Worm (Caenorhabditis elegans) whole organism, early embryonic: ENCODE data around the gene gst-21.

Experiments
- ama-1 ChIP-seq: fragments of 150-350 bp; optimal IDR thresholded peaks from 2 replicates; lab custom pipeline; 2014
- ets-7 ChIP-seq: sonication (generic microtip); optimal IDR thresholded peaks from 2 replicates; lab custom pipeline; 2016; ENCODE audit warnings: missing genotype, missing genetic modification characterization, missing compliant biosample characterization
- flt-1 ChIP-seq: fragments of 200-800 bp; sonication (Bioruptor generic); IDR thresholded peaks from 2 replicates; pipeline ENCODE4 v1.3.6; 2022; ENCODE audit warnings: missing genetic modification characterization, missing compliant biosample characterization
- hnd-1 ChIP-seq: sonication (generic microtip); optimal IDR thresholded peaks from 2 replicates; lab custom pipeline; 2016; ENCODE audit warnings: missing genetic modification characterization, missing compliant biosample characterization
- pes-1 ChIP-seq: fragments of 200-800 bp; sonication (Bioruptor generic); IDR thresholded peaks from 2 replicates; pipeline ENCODE4 v1.3.6; 2022; ENCODE audit warnings: missing genetic modification reagents, missing genetic modification characterization, missing compliant biosample characterization
- scrt-1 ChIP-seq: fragments of 200-800 bp; sonication (Bioruptor generic); IDR thresholded peaks from 2 replicates; pipeline ENCODE4 v1.3.6; 2022; ENCODE audit warnings: missing genetic modification characterization, missing compliant biosample characterization
- sea-1 ChIP-seq: fragments of 200-800 bp; sonication (Bioruptor generic); conservative IDR thresholded peaks from 2 replicates; pipeline ENCODE4 v1.3.6; 2022; ENCODE audit warnings: missing genetic modification characterization, missing compliant biosample characterization
- tbx-11 ChIP-seq: fragments of 200-800 bp; sonication (Bioruptor generic); IDR thresholded peaks from 2 replicates; pipeline ENCODE4 v1.3.6; 2022; ENCODE audit warnings: missing genetic modification characterization, missing compliant biosample characterization
- tbx-37 ChIP-seq: fragments of 200-800 bp; sonication (Bioruptor generic); conservative IDR thresholded peaks from 2 replicates; pipeline ENCODE4 v1.3.6; 2022; ENCODE audit warnings: missing genetic modification reagents, missing genetic modification characterization, missing compliant biosample characterization

DNA sequence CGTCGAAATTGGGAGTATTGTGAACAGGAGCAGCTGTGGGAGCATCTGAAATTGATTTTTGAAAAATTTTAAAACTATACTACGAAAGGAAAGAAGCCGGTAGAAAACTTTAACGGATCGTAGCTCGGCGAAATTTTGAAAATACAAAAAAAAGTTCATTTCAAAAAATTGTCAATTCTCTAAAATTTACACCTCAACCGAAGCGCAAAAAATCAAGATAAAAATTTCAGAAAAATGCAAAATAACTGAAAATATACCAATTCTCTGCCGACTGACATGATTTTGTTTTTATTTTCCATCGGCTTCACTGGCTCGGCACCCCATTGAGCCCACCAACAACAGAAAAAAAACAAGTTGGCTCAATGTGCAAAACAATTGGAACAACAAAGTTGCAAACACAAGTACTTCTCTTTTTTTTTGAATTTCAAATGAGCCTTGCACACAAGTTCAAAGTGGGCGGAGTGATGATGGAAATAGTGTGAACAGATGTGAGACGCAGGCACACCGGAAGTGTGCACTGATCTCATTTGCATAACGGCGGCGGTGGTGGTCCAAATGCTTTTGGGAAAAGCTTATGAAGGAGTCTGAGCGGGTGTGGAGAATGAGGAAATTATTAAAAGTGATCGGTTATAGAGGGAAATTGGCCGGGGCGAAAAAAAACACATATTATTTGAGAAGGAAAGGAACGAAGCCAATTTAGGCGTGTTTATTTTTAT is 43.2 kb upstream of the gst-21 start, which contains the start of gene F36H9.7:
- TF ChIP-seq flt-1, result no peak
- TF ChIP-seq ama-1 (lab: Kevin White, UChicago), result no peak
- no peak for TF ChIP-seq ets-7 (tag; lab: Kevin White, UChicago)
- TF ChIP-seq tbx-11, result no peak
- no peak for TF ChIP-seq pes-1 (GFP tag; lab: Robert Waterston, UW)
- no peak for TF ChIP-seq scrt-1 (GFP tag; lab: Robert Waterston, UW)
- TF ChIP-seq sea-1 (GFP tag; lab: Robert Waterston, UW), result no peak
- no peak for TF ChIP-seq hnd-1 (tag; lab: Kevin White, UChicago)
- no peak for TF ChIP-seq tbx-37
